Worm (Caenorhabditis elegans) whole organism, L4/young adult: Measurements from ENCODE around the gene B0393.5.
"Not testable (repeated sequence)": the region's sequence is repeated elsewhere in the genome, so short reads cannot be mapped to it uniquely, and the experiment has no call there.

ENCODE experiments used
- W03F9.2 ChIP-seq: fragments of 150-350 bp; optimal IDR thresholded peaks from 2 replicates; lab custom pipeline; 2014; ENCODE audit warnings: missing biosample characterization, missing genetic modification characterization
- him-1 ChIP-seq: sonication (generic microtip); optimal IDR thresholded peaks from 2 replicates; lab custom pipeline; 2016; ENCODE audit warnings: missing genotype, missing genetic modification reagents, missing genetic modification characterization, missing compliant biosample characterization

DNA sequence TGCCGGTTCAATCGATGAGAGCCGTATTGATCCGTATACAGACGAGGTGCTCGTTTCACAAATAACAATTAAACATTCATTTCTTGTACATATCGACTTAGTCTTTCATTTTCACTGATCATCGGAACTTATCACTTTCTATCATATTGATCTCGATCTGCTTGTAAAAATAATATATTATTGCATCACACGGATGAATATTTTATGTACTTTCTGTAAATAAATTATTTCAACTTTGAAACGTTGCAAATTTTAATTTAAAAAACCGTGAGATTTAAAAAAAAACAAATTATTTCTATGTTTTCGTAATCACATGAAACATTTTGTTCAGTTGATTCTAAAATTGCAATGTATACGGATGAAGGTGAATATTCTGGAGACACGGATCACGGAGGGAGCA, 23.0 kb upstream of the B0393.5 start, which contains the start of gene twk-6:
- not testable (repeated sequence) for TF ChIP-seq W03F9.2; him-1 (tag; lab: Kevin White, UChicago)
